Worm (Caenorhabditis elegans) whole organism, early embryonic: ENCODE results near the gene Y40A1A.3.

Experiments used
- B0310.2 ChIP-seq: sonication (generic microtip); optimal IDR thresholded peaks from 2 replicates; lab custom pipeline; 2016; ENCODE audit warnings: mild to moderate bottlenecking, missing genetic modification characterization, missing compliant biosample characterization
- F13C5.2 ChIP-seq: sonication (generic microtip); optimal IDR thresholded peaks from 2 replicates; lab custom pipeline; 2017; ENCODE audit warnings: mild to moderate bottlenecking, missing genetic modification characterization, inconsistent platforms, missing compliant biosample characterization
- aly-1 ChIP-seq: sonication (generic microtip); optimal IDR thresholded peaks from 2 replicates; lab custom pipeline; 2016; ENCODE audit warnings: missing genetic modification characterization, missing compliant biosample characterization
- ama-1 ChIP-seq: fragments of 150-350 bp; optimal IDR thresholded peaks from 2 replicates; lab custom pipeline; 2014
- ceh-13 ChIP-seq: fragments of 200-800 bp; sonication (Bioruptor generic); optimal IDR thresholded peaks from 2 replicates; lab custom pipeline; 2018; ENCODE audit warnings: mild to moderate bottlenecking, missing genetic modification characterization, missing compliant biosample characterization
- ceh-36 ChIP-seq: sonication (generic microtip); optimal IDR thresholded peaks from 2 replicates; lab custom pipeline; 2016; ENCODE audit warnings: missing genetic modification characterization, inconsistent platforms, missing compliant biosample characterization
- ets-7 ChIP-seq: sonication (generic microtip); optimal IDR thresholded peaks from 2 replicates; lab custom pipeline; 2016; ENCODE audit warnings: missing genotype, missing genetic modification characterization, missing compliant biosample characterization
- flt-1 ChIP-seq: fragments of 200-800 bp; sonication (Bioruptor generic); IDR thresholded peaks from 2 replicates; pipeline ENCODE4 v1.3.6; 2022; ENCODE audit warnings: missing genetic modification characterization, missing compliant biosample characterization
- hmbx-1 ChIP-seq: sonication (generic microtip); optimal IDR thresholded peaks from 2 replicates; lab custom pipeline; 2016; ENCODE audit warnings: mild to moderate bottlenecking, missing genetic modification characterization, missing compliant biosample characterization
- hmg-4 ChIP-seq: fragments of 200-800 bp; sonication (Bioruptor generic); optimal IDR thresholded peaks from 2 replicates; lab custom pipeline; 2018; ENCODE audit warnings: mild to moderate bottlenecking, missing genetic modification characterization, missing compliant biosample characterization
- hnd-1 ChIP-seq: sonication (generic microtip); optimal IDR thresholded peaks from 2 replicates; lab custom pipeline; 2016; ENCODE audit warnings: missing genetic modification characterization, missing compliant biosample characterization
- pes-1 ChIP-seq: fragments of 200-800 bp; sonication (Bioruptor generic); IDR thresholded peaks from 2 replicates; pipeline ENCODE4 v1.3.6; 2022; ENCODE audit warnings: missing genetic modification reagents, missing genetic modification characterization, missing compliant biosample characterization
- scrt-1 ChIP-seq: fragments of 200-800 bp; sonication (Bioruptor generic); IDR thresholded peaks from 2 replicates; pipeline ENCODE4 v1.3.6; 2022; ENCODE audit warnings: missing genetic modification characterization, missing compliant biosample characterization
- sea-1 ChIP-seq: fragments of 200-800 bp; sonication (Bioruptor generic); conservative IDR thresholded peaks from 2 replicates; pipeline ENCODE4 v1.3.6; 2022; ENCODE audit warnings: missing genetic modification characterization, missing compliant biosample characterization
- tbx-11 ChIP-seq: fragments of 200-800 bp; sonication (Bioruptor generic); IDR thresholded peaks from 2 replicates; pipeline ENCODE4 v1.3.6; 2022; ENCODE audit warnings: missing genetic modification characterization, missing compliant biosample characterization
- tbx-37 ChIP-seq: fragments of 200-800 bp; sonication (Bioruptor generic); conservative IDR thresholded peaks from 2 replicates; pipeline ENCODE4 v1.3.6; 2022; ENCODE audit warnings: missing genetic modification reagents, missing genetic modification characterization, missing compliant biosample characterization
- tra-4 ChIP-seq: sonication (generic microtip); optimal IDR thresholded peaks from 2 replicates; lab custom pipeline; 2017; ENCODE audit warnings: missing genetic modification characterization, missing compliant biosample characterization

Y40A1A.3 gene

DNA sequence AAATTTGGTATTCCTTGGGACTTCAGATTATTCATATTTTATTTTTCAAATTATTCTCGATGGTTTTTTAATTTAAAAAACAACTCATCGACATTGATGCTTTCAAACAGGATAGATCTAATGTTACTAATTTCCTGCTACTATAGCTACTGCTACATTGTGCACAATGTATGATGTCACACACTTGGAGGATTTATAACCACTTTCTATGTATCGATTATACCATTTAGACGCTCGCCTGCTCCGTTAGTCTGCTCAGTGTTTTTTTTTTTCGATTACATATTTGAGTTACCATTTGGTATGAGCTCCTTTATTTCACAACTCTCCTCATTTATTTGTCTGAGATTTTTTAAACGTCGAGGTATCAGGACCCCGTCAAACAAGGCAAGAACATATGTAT lies 7.4 kb downstream of the Y40A1A.3 start, which contains the start of gene Y40A1A.2:
Gene Y40A1A.2 (plus strand): TSS at position 301 of the 400 bp plus-strand sequence.
- TF ChIP-seq flt-1 (no peak), F13C5.2 (tag; lab: Kevin White, UChicago) (no peak), pes-1 (GFP tag; lab: Robert Waterston, UW) (no peak)

DNA sequence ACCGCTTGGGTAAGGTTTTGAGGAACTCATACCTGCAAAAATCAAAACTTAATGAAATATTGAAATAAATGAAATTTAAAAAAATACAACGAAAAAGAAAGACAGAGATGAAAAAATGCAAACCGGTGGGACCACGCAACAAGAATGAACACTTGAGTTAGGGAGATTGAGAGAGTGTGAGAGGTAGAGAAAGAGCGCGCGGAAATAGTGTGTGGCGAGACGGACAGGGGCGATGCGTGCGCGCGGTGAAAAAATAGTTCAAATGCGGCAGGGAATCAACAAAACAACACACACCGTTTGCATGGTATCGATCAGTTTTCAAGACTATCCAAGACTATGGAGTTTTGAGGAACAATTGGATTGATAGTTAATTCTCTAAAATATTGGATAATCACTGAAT lies 8.3 kb downstream of the Y40A1A.3 start, which contains the start of gene meg-3:
Gene meg-3 (minus strand): TSS at position 32 of the 400 bp plus-strand sequence.
- TF ChIP-seq ceh-36 (tag; lab: Kevin White, UChicago) = no peak
- TF ChIP-seq hmbx-1 (tag; lab: Kevin White, UChicago) = no peak
- no peak for TF ChIP-seq hmg-4 (GFP tag; lab: Kevin White, UChicago)
- no peak for TF ChIP-seq hnd-1 (tag; lab: Kevin White, UChicago)
- no peak for TF ChIP-seq tbx-37 (GFP tag; lab: Robert Waterston, UW)
- no peak for TF ChIP-seq ceh-13 (GFP tag; lab: Kevin White, UChicago)

DNA sequence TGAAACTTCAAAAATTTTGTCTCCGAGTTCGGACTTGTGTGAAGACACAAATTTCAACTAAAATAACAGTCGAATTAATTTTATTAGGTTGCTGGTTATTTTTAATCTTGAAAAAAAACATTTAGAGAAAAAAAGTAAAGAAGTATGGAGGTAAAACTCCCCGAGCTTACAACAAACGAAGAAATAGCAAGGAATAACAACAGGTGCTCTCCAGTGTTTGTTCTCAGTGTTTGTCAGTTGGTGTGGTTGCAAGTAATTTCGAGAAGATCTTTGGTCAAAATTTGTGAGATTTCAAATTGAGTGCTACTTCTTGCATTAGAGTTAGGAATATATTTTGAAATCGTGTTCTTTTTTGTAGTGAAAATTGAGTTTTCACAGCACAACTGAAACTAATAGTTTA lies 13.0 kb downstream of the Y40A1A.3 start:
- TF ChIP-seq ama-1 = no peak
- TF ChIP-seq tbx-11 = no peak
- no peak for TF ChIP-seq ceh-36 (tag; lab: Kevin White, UChicago)
- no peak for TF ChIP-seq tbx-37 (GFP tag; lab: Robert Waterston, UW)
- no peak for TF ChIP-seq flt-1
- TF ChIP-seq hnd-1 (tag; lab: Kevin White, UChicago) = no peak

DNA sequence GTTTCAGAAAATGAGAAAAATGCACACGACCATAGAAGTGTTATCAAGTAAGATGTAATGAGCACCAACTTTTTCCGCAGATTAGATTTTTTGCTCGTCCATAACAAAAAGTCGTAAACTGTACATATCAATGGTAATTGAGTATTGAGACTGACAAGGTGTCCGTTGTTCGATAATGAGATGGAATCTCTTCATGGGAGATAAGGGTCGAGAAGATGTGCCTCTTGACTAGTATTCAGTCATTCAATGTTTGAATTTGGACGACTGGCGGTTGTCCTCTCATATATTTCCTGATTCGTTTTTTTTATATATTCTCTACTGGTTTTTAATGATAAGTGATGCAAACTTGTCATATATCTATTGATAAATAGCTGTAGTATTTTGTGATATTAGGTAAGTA lies 16.2 kb downstream of the Y40A1A.3 start:
- TF ChIP-seq B0310.2 (tag; lab: Kevin White, UChicago) = no peak
- no peak for TF ChIP-seq hmg-4 (GFP tag; lab: Kevin White, UChicago)
- no peak for TF ChIP-seq hnd-1 (tag; lab: Kevin White, UChicago)
- TF ChIP-seq ceh-36 (tag; lab: Kevin White, UChicago) = no peak
- no peak for TF ChIP-seq aly-1 (tag; lab: Kevin White, UChicago)
- no peak for TF ChIP-seq ama-1
- no peak for TF ChIP-seq tbx-37 (GFP tag; lab: Robert Waterston, UW)
- no peak for TF ChIP-seq flt-1
- no peak for TF ChIP-seq F13C5.2 (tag; lab: Kevin White, UChicago)
- no peak for TF ChIP-seq sea-1 (GFP tag; lab: Robert Waterston, UW)
- no peak for TF ChIP-seq hmbx-1 (tag; lab: Kevin White, UChicago)
- no peak for TF ChIP-seq scrt-1 (GFP tag; lab: Robert Waterston, UW)
- TF ChIP-seq ceh-13 (GFP tag; lab: Kevin White, UChicago) = no peak
- no peak for TF ChIP-seq tbx-11
- no peak for TF ChIP-seq tra-4

DNA sequence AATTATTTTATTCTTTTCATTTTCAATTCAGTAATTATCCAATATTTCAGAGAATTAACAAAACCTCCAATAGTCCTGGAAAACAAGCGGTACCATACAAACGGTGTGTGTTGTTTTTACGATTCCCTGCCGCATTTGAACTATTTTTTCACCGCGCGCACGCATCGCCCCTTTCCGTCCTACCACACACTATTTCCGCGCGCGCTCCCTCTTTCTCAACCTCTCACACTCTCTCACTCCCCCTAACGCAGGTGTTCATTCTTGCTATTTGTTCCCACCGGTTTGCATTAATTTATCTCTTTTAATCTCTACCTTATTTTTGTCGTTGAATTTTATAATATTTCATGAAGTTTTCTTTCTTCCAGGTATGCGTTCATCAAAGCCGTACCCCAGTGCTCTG lies 20.1 kb downstream of the Y40A1A.3 start, which contains the start of gene F52D2.12:
Gene F52D2.12 (plus strand): TSS at position 307 of the 400 bp plus-strand sequence.
- TF ChIP-seq ceh-36 (tag; lab: Kevin White, UChicago) (no peak), ceh-13 (GFP tag; lab: Kevin White, UChicago) (no peak), tbx-37 (GFP tag; lab: Robert Waterston, UW) (no peak), hmbx-1 (tag; lab: Kevin White, UChicago) (no peak), ets-7 (tag; lab: Kevin White, UChicago) (no peak), flt-1 (no peak), ama-1 (no peak)

DNA sequence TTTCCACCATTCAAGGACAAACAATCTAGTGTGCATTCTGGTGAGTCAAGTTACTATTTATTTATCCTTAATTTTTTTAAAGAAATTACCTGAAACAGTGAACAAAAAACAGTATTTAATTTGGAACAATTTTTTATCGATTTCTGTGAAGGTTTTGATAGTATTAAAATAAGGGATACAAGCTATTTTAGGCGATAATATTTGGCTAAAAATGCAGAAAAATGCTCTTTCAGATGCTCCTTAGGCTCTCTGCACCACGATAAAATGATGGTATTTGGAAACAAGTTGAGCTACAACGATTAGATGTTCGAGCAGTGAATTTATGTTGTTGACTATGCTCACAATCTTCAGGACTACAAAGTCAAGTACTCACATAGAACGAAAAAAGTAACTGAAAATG lies 22.1 kb downstream of the Y40A1A.3 start, which contains the start of gene F52D2.6:
Gene F52D2.6 (plus strand): TSS at position 301 of the 400 bp plus-strand sequence.
- TF ChIP-seq tra-4 (no peak), B0310.2 (tag; lab: Kevin White, UChicago) (no peak), hmg-4 (GFP tag; lab: Kevin White, UChicago) (no peak), ceh-13 (GFP tag; lab: Kevin White, UChicago) (no peak), tbx-11 (no peak), hnd-1 (tag; lab: Kevin White, UChicago) (no peak), ets-7 (tag; lab: Kevin White, UChicago) (no peak), ceh-36 (tag; lab: Kevin White, UChicago) (no peak), F13C5.2 (tag; lab: Kevin White, UChicago) (no peak), aly-1 (tag; lab: Kevin White, UChicago) (no peak), scrt-1 (GFP tag; lab: Robert Waterston, UW) (no peak), ama-1 (no peak), tbx-37 (GFP tag; lab: Robert Waterston, UW) (no peak), pes-1 (GFP tag; lab: Robert Waterston, UW) (no peak), flt-1 (no peak)

DNA sequence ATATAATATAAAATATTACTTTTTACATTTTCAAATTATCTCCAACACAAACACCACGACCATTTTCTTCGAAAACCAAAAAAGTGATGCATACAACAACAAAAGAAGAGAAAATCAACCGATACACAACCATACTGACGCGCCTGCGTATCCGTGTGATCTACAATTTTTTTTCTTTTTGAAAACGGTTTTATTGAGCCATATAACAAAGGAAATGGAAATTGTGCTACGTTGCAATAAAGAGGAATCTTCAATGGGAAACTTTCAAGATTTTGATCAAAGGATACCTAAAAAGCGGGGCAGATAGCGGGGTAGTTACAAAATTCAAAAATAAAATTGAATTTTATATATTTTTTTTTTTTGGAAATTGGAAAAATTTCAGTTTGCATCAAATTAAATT lies 23.1 kb downstream of the Y40A1A.3 start, which contains the start of gene F52D2.5:
Gene F52D2.5 (minus strand): TSS at position 101 of the 400 bp plus-strand sequence.
- TF ChIP-seq hmg-4 (GFP tag; lab: Kevin White, UChicago) = no peak
- TF ChIP-seq ceh-13 (GFP tag; lab: Kevin White, UChicago) = no peak
- no peak for TF ChIP-seq tbx-11
- TF ChIP-seq hmbx-1 (tag; lab: Kevin White, UChicago) = no peak
- no peak for TF ChIP-seq sea-1 (GFP tag; lab: Robert Waterston, UW)
- no peak for TF ChIP-seq ceh-36 (tag; lab: Kevin White, UChicago)
- no peak for TF ChIP-seq aly-1 (tag; lab: Kevin White, UChicago)
- TF ChIP-seq pes-1 (GFP tag; lab: Robert Waterston, UW) = no peak
- no peak for TF ChIP-seq B0310.2 (tag; lab: Kevin White, UChicago)

DNA sequence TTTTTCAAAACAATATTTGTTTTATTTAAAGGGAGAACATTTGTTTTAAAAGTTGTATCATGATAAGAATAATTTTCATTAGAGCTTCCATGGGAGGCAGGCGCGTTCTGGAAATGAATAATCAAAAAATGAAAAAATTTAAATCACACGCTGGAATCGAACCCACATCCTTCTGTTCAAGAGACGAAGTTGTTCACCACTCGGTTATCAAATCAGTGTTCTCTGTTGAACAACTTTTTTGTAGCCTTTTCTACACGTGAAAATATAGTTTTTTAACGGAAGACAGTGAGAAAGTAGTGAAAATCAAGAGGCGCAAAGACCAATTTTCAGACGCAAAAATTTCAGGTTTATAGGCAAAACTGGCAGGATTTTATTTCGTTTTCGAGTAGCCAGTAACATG lies 25.1 kb downstream of the Y40A1A.3 start:
- TF ChIP-seq pes-1 (GFP tag; lab: Robert Waterston, UW) = no peak
- no peak for TF ChIP-seq aly-1 (tag; lab: Kevin White, UChicago)
- TF ChIP-seq B0310.2 (tag; lab: Kevin White, UChicago) = no peak
- no peak for TF ChIP-seq scrt-1 (GFP tag; lab: Robert Waterston, UW)
- TF ChIP-seq ets-7 (tag; lab: Kevin White, UChicago) = no peak
- TF ChIP-seq tbx-37 (GFP tag; lab: Robert Waterston, UW) = no peak
- TF ChIP-seq hnd-1 (tag; lab: Kevin White, UChicago) = no peak
